Worm (Caenorhabditis elegans): ENCODE measurements around the gene nfu-1.

Gene nfu-1

ce11 chrIV:10437114-10437513 lies 49.9 kb downstream of the nfu-1 start:
- TF ChIP-seq fkh-10 (GFP tag; optimal IDR thresholded peaks at IDR 0.05): no peak
- no peak for TF ChIP-seq pqm-1 (tag; optimal IDR thresholded peaks at IDR 0.05)
- TF ChIP-seq nhr-76 (tag; optimal IDR thresholded peaks at IDR 0.05): no peak
- no peak for TF ChIP-seq pha-4 (tag; optimal IDR thresholded peaks at IDR 0.05)
- no peak for TF ChIP-seq ama-1 (optimal IDR thresholded peaks at IDR 0.05)
- no peak for TF ChIP-seq fkh-2 (tag; optimal IDR thresholded peaks at IDR 0.05)
- TF ChIP-seq mdl-1 (tag; optimal IDR thresholded peaks at IDR 0.05): no peak
- no peak for TF ChIP-seq sea-2 (GFP tag; optimal IDR thresholded peaks at IDR 0.05)
